Worm (Caenorhabditis elegans) whole organism, mixed stage, embryonic: ENCODE measurements around the gene F43C11.2.

ENCODE experiments used
- blmp-1 ChIP-seq: fragments of 150-350 bp; optimal IDR thresholded peaks from 2 replicates; lab custom pipeline; 2014; ENCODE audit warnings: missing biosample characterization, missing genetic modification characterization
- ceh-43 ChIP-seq: fragments of 200-800 bp; sonication (Bioruptor generic); optimal IDR thresholded peaks from 2 replicates; lab custom pipeline; 2018; ENCODE audit warnings: mild to moderate bottlenecking, missing genetic modification characterization, moderate library complexity, missing compliant biosample characterization
- cnd-1 ChIP-seq: fragments of 200-800 bp; sonication (Bioruptor generic); optimal IDR thresholded peaks from 2 replicates; lab custom pipeline; 2018; ENCODE audit warnings: mild to moderate bottlenecking, missing genetic modification characterization, missing compliant biosample characterization
- elt-1 ChIP-seq: sonication (generic microtip); optimal IDR thresholded peaks from 2 replicates; lab custom pipeline; 2017; ENCODE audit warnings: missing genetic modification characterization, mild to moderate bottlenecking, missing compliant biosample characterization, antibody characterized with exemption, moderate library complexity, borderline replicate concordance; ENCODE audit not compliant: insufficient read depth
- lin-13 ChIP-seq: fragments of 150-350 bp; optimal IDR thresholded peaks from 2 replicates; lab custom pipeline; 2014; ENCODE audit warnings: missing biosample characterization, missing genetic modification characterization
- nhr-28 ChIP-seq: fragments of 150-350 bp; optimal IDR thresholded peaks from 2 replicates; lab custom pipeline; 2014; ENCODE audit warnings: missing biosample characterization, missing genetic modification characterization
- nhr-76 ChIP-seq: sonication (generic microtip); optimal IDR thresholded peaks from 2 replicates; lab custom pipeline; 2017; ENCODE audit warnings: missing biosample characterization, missing genetic modification characterization
- snpc-4 ChIP-seq: fragments of 150-350 bp; optimal IDR thresholded peaks from 2 replicates; lab custom pipeline; 2014; ENCODE audit warnings: missing biosample characterization, missing genetic modification characterization
- unc-39 ChIP-seq: fragments of 150-350 bp; optimal IDR thresholded peaks from 2 replicates; lab custom pipeline; 2014; ENCODE audit warnings: missing biosample characterization, missing genetic modification characterization
- ztf-11 ChIP-seq: fragments of 150-350 bp; optimal IDR thresholded peaks from 2 replicates; lab custom pipeline; 2014; ENCODE audit warnings: missing biosample characterization, missing genetic modification characterization

DNA sequence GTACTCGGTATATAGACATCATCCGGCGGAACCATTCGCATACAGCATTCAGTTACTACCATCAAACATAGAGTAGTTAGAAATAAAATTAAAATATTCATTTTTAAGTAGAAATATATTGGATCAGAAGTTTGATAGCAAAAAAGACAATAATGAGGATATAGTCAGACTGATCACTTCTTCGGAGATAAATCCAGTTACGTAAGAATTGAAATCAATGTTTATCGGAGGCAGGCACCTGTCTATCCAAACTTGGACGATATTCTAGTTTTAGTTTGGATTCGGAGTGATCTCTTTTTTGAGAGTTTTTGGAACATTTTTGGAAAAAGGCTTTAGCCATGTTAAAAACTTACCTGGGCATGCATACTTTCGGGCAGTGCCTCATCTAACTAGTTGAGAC is 28.8 kb downstream of the F43C11.2 start, which contains the start of gene F16G10.8:
- TF ChIP-seq elt-1 (tag; lab: Kevin White, UChicago) (no peak), ceh-43 (GFP tag; lab: Kevin White, UChicago) (no peak), snpc-4 (tag; lab: Kevin White, UChicago) (no peak), ztf-11 (tag; lab: Kevin White, UChicago) (no peak), lin-13 (tag; lab: Kevin White, UChicago) (no peak), nhr-28 (tag; lab: Kevin White, UChicago) (no peak), nhr-76 (no peak), blmp-1 (tag; lab: Kevin White, UChicago) (no peak), unc-39 (tag; lab: Kevin White, UChicago) (no peak), cnd-1 (tag; lab: Kevin White, UChicago) (no peak)
